Fruit fly (Drosophila melanogaster): ENCODE results near the gene Hcf.

Hcf gene

dm6 chr4:395505-395868 is 35.7 kb downstream of the Hcf start, which contains the start of gene dati:
TSS of gene dati (minus strand) at chr4:395605.
- TF ChIP-seq br (GFP tag; optimal IDR thresholded peaks at IDR 0.05) = no peak
- TF ChIP-seq h (GFP tag; optimal IDR thresholded peaks at IDR 0.05) = no peak
- no peak for TF ChIP-seq Jra (GFP tag; optimal IDR thresholded peaks at IDR 0.05)
- TF ChIP-seq Hr78 (GFP tag; optimal IDR thresholded peaks at IDR 0.05) = no peak
- TF ChIP-seq foxo (GFP tag; optimal IDR thresholded peaks at IDR 0.05) = no peak
- TF ChIP-seq Dif (GFP tag; optimal IDR thresholded peaks at IDR 0.05; ENCODE audit: partially characterized antibody) = no peak
- TF ChIP-seq Hnf4 (GFP tag; optimal IDR thresholded peaks at IDR 0.05) = no peak
- no peak for TF ChIP-seq dsf (GFP tag; optimal IDR thresholded peaks at IDR 0.05; ENCODE audit: borderline replicate concordance)

dm6 chr4:395869-396568 is 36.3 kb downstream of the Hcf start:
- TF ChIP-seq CG9705 (GFP tag; optimal IDR thresholded peaks at IDR 0.05) = no peak
- peak; percentile 11 for TF ChIP-seq h (GFP tag; optimal IDR thresholded peaks at IDR 0.05)
- TF ChIP-seq Jra (GFP tag; optimal IDR thresholded peaks at IDR 0.05) = no peak
- TF ChIP-seq fru (GFP tag; optimal IDR thresholded peaks at IDR 0.05) = peak; percentile 14
- peak in 1 of 2 experiments; percentile 21 for TF ChIP-seq foxo (GFP tag; optimal IDR thresholded peaks at IDR 0.05)

- TF ChIP-seq CG32264 (GFP tag; optimal IDR thresholded peaks at IDR 0.05) = no peak
- TF ChIP-seq Abd-B (GFP tag; optimal IDR thresholded peaks at IDR 0.05) = no peak
- no peak for TF ChIP-seq CG9705 (GFP tag; optimal IDR thresholded peaks at IDR 0.05)
Measured at dm6 chr4:398555-398954, 38.8 kb downstream of the Hcf start.

dm6 chr4:402928-403575 is 43.3 kb downstream of the Hcf start:
- TF ChIP-seq usp (GFP tag; optimal IDR thresholded peaks at IDR 0.05) (no peak), Dfd (GFP tag; optimal IDR thresholded peaks at IDR 0.05) (peak; percentile 92), psq (GFP tag; optimal IDR thresholded peaks at IDR 0.05) (no peak), Rel (GFP tag; optimal IDR thresholded peaks at IDR 0.05) (no peak), Rel (tag; optimal IDR thresholded peaks at IDR 0.05) (no peak), GATAd (GFP tag; optimal IDR thresholded peaks at IDR 0.05) (no peak), CG9705 (GFP tag; optimal IDR thresholded peaks at IDR 0.05) (no peak), CrebA (GFP tag; optimal IDR thresholded peaks at IDR 0.05; ENCODE audit: borderline replicate concordance) (no peak)

- TF ChIP-seq sage (GFP tag; optimal IDR thresholded peaks at IDR 0.05) (no peak), N (GFP tag; optimal IDR thresholded peaks at IDR 0.05) (no peak), Hnf4 (GFP tag; optimal IDR thresholded peaks at IDR 0.05) (no peak), fru (GFP tag; optimal IDR thresholded peaks at IDR 0.05) (peak; percentile 54), Mio (GFP tag; optimal IDR thresholded peaks at IDR 0.05) (no peak), jim (GFP tag; optimal IDR thresholded peaks at IDR 0.05) (no peak), OdsH (GFP tag; optimal IDR thresholded peaks at IDR 0.05) (peak; percentile 13), Abd-B (GFP tag; optimal IDR thresholded peaks at IDR 0.05) (no peak), Sp1 (GFP tag; optimal IDR thresholded peaks at IDR 0.05) (no peak), GATAd (GFP tag; optimal IDR thresholded peaks at IDR 0.05) (no peak), usp (GFP tag; optimal IDR thresholded peaks at IDR 0.05) (no peak), brk (GFP tag; optimal IDR thresholded peaks at IDR 0.05) (peak; percentile 6), sv (GFP tag; optimal IDR thresholded peaks at IDR 0.05) (no peak), dmrt93B (GFP tag; optimal IDR thresholded peaks at IDR 0.05) (no peak), h (GFP tag; optimal IDR thresholded peaks at IDR 0.05) (peak; percentile 0), psq (GFP tag; optimal IDR thresholded peaks at IDR 0.05) (no peak), Hr83 (GFP tag; optimal IDR thresholded peaks at IDR 0.05; ENCODE audit: poor library complexity, severe bottlenecking) (no peak), Myc (optimal IDR thresholded peaks at IDR 0.05) (no peak), Jra (GFP tag; optimal IDR thresholded peaks at IDR 0.05) (no peak), ey (GFP tag; optimal IDR thresholded peaks at IDR 0.05) (no peak)
Measured at dm6 chr4:404325-404724, 44.6 kb downstream of the Hcf start.
